Worm (Caenorhabditis elegans) whole organism, L1 larva: ENCODE measurements around the gene C17C3.9.

ENCODE experiments used
- C16A3.4 ChIP-seq: fragments of 150-350 bp; optimal IDR thresholded peaks from 2 replicates; lab custom pipeline; 2014; ENCODE audit warnings: missing biosample characterization, missing genetic modification characterization
- F16B12.6 ChIP-seq: fragments of 150-350 bp; optimal IDR thresholded peaks from 2 replicates; lab custom pipeline; 2014; ENCODE audit warnings: missing biosample characterization, missing genetic modification characterization
- Y116A8C.19 ChIP-seq: sonication (generic microtip); optimal IDR thresholded peaks from 2 replicates; lab custom pipeline; 2016; ENCODE audit warnings: missing compliant biosample characterization, missing genetic modification characterization, borderline replicate concordance
- alr-1 ChIP-seq: fragments of 200-800 bp; sonication (Bioruptor generic); optimal IDR thresholded peaks from 2 replicates; lab custom pipeline; 2018; ENCODE audit warnings: borderline replicate concordance, mild to moderate bottlenecking, missing genetic modification characterization, missing compliant biosample characterization
- blmp-1 ChIP-seq: fragments of 150-350 bp; optimal IDR thresholded peaks from 2 replicates; lab custom pipeline; 2014; ENCODE audit warnings: missing biosample characterization, missing genetic modification characterization
- ceh-82 ChIP-seq, 3 experiments: fragments of 150-350 bp in 1 of 3; sonication (generic microtip) in 2 of 3; optimal IDR thresholded peaks; 2 replicates each; lab custom pipeline; 2014 to 2017; ENCODE audit warnings: missing biosample characterization in 3 of 3, missing genetic modification characterization in 3 of 3
- dpl-1 ChIP-seq, 3 experiments: fragments of 150-350 bp in 2 of 3; sonication (generic microtip) in 1 of 3; optimal IDR thresholded peaks; 2 replicates each; lab custom pipeline; 2014 to 2017; ENCODE audit warnings: missing biosample characterization in 3 of 3, missing genetic modification characterization in 3 of 3, missing genetic modification reagents in 3 of 3
- efl-1 ChIP-seq, 4 experiments: fragments of 150-350 bp; optimal IDR thresholded peaks in 3 of 4; peaks in 1 of 4; 1 replicate in 1 of 4; 2 replicates in 3 of 4; lab custom pipeline; 2014; ENCODE audit warnings: missing biosample characterization in 2 of 4, missing genetic modification characterization in 2 of 4, missing genetic modification reagents in 2 of 4
- efl-3 ChIP-seq: fragments of 200-800 bp; sonication (Bioruptor generic); optimal IDR thresholded peaks from 2 replicates; lab custom pipeline; 2018; ENCODE audit warnings: mild to moderate bottlenecking, missing genetic modification characterization, missing compliant biosample characterization
- elt-2 ChIP-seq: sonication (generic microtip); optimal IDR thresholded peaks from 2 replicates; lab custom pipeline; 2016; ENCODE audit warnings: missing genetic modification characterization, mild to moderate bottlenecking, inconsistent platforms, missing compliant biosample characterization, missing genetic modification reagents
- elt-3 ChIP-seq, 6 experiments: fragments of 150-350 bp in 1 of 6; sonication (generic microtip); optimal IDR thresholded peaks; 2 replicates each; lab custom pipeline; 2017 to 2018; ENCODE audit warnings: missing biosample characterization in 6 of 6, missing genetic modification characterization in 6 of 6, inconsistent platforms in 1 of 6
- grh-1 ChIP-seq: fragments of 200-800 bp; sonication (Bioruptor generic); IDR thresholded peaks from 2 replicates; pipeline ENCODE4 v1.3.6; 2022; ENCODE audit warnings: missing genetic modification reagents, missing genetic modification characterization, missing compliant biosample characterization
- hlh-4 ChIP-seq: sonication (generic microtip); optimal IDR thresholded peaks from 2 replicates; lab custom pipeline; 2016; ENCODE audit warnings: mild to moderate bottlenecking, missing genetic modification characterization, missing compliant biosample characterization
- hpl-2 ChIP-seq: fragments of 150-350 bp; optimal IDR thresholded peaks from 2 replicates; lab custom pipeline; 2014; ENCODE audit warnings: missing biosample characterization, missing genetic modification reagents, missing genetic modification characterization
- isw-1 ChIP-seq: fragments of 200-800 bp; sonication (Bioruptor generic); IDR thresholded peaks from 2 replicates; pipeline ENCODE4 v1.3.6; 2022; ENCODE audit warnings: missing genetic modification characterization, missing compliant biosample characterization
- jun-1 ChIP-seq: fragments of 150-350 bp; optimal IDR thresholded peaks from 2 replicates; lab custom pipeline; 2014; ENCODE audit warnings: missing biosample characterization, missing genetic modification reagents, missing genetic modification characterization
- lin-13 ChIP-seq: fragments of 150-350 bp; optimal IDR thresholded peaks from 2 replicates; lab custom pipeline; 2014; ENCODE audit warnings: missing biosample characterization, missing genetic modification reagents, missing genetic modification characterization
- lin-14 ChIP-seq: fragments of 200-800 bp; sonication (Bioruptor generic); optimal IDR thresholded peaks from 2 replicates; lab custom pipeline; 2018; ENCODE audit warnings: mild to moderate bottlenecking, missing genetic modification characterization, moderate library complexity, missing compliant biosample characterization
- lin-35 ChIP-seq, 2 experiments: fragments of 150-350 bp; optimal IDR thresholded peaks; 2 replicates each; lab custom pipeline; 2014; ENCODE audit warnings: missing biosample characterization in 2 of 2, missing genetic modification characterization in 2 of 2, missing genetic modification reagents in 2 of 2
- lin-39 ChIP-seq: fragments of 150-350 bp; optimal IDR thresholded peaks from 2 replicates; lab custom pipeline; 2014; ENCODE audit warnings: missing biosample characterization, missing genetic modification reagents, missing genetic modification characterization
- lsy-2 ChIP-seq, 2 experiments: fragments of 150-350 bp; optimal IDR thresholded peaks; 2 replicates each; lab custom pipeline; 2014; ENCODE audit warnings: missing biosample characterization in 2 of 2, missing genetic modification characterization in 2 of 2
- mdl-1 ChIP-seq, 2 experiments: fragments of 150-350 bp; optimal IDR thresholded peaks; 2 replicates each; lab custom pipeline; 2014 to 2017; ENCODE audit warnings: missing biosample characterization in 2 of 2, missing genetic modification characterization in 2 of 2, inconsistent platforms in 1 of 2
- mef-2 ChIP-seq: fragments of 150-350 bp; optimal IDR thresholded peaks from 2 replicates; lab custom pipeline; 2014; ENCODE audit warnings: missing biosample characterization, missing genetic modification characterization
- mep-1 ChIP-seq: fragments of 150-350 bp; optimal IDR thresholded peaks from 2 replicates; lab custom pipeline; 2014; ENCODE audit warnings: missing biosample characterization, missing genetic modification characterization
- nhr-19 ChIP-seq: fragments of 200-800 bp; sonication (Bioruptor generic); conservative IDR thresholded peaks from 2 replicates; pipeline ENCODE4 v1.3.6; 2022; ENCODE audit warnings: missing genetic modification characterization, missing compliant biosample characterization
- nhr-20 ChIP-seq: sonication (generic microtip); optimal IDR thresholded peaks from 2 replicates; lab custom pipeline; 2016; ENCODE audit warnings: mild to moderate bottlenecking, missing genetic modification characterization, missing compliant biosample characterization
- nhr-237 ChIP-seq: fragments of 150-350 bp; optimal IDR thresholded peaks from 2 replicates; lab custom pipeline; 2014; ENCODE audit warnings: missing biosample characterization, missing genetic modification characterization
- nhr-47 ChIP-seq: sonication (generic microtip); optimal IDR thresholded peaks from 2 replicates; lab custom pipeline; 2016; ENCODE audit warnings: mild to moderate bottlenecking, missing genetic modification characterization, moderate library complexity, missing compliant biosample characterization
- nhr-71 ChIP-seq: sonication (generic microtip); optimal IDR thresholded peaks from 2 replicates; lab custom pipeline; 2016; ENCODE audit warnings: mild to moderate bottlenecking, missing genetic modification characterization, moderate library complexity, missing compliant biosample characterization
- nhr-84 ChIP-seq: sonication (generic microtip); optimal IDR thresholded peaks from 2 replicates; lab custom pipeline; 2017; ENCODE audit warnings: missing biosample characterization, missing genetic modification characterization
- nhr-85 ChIP-seq: sonication (generic microtip); peaks from one replicate; lab custom pipeline; 2016; ENCODE audit warnings: missing genetic modification characterization, inconsistent platforms, missing compliant biosample characterization
- nhr-90 ChIP-seq: sonication (generic microtip); optimal IDR thresholded peaks from 2 replicates; lab custom pipeline; 2016; ENCODE audit warnings: mild to moderate bottlenecking, missing genetic modification characterization, missing compliant biosample characterization; ENCODE audit not compliant: poor library complexity
- skn-1 ChIP-seq: fragments of 150-350 bp; optimal IDR thresholded peaks from 2 replicates; lab custom pipeline; 2014; ENCODE audit warnings: missing biosample characterization, missing genetic modification characterization
- snpc-4 ChIP-seq: fragments of 150-350 bp; optimal IDR thresholded peaks from 2 replicates; lab custom pipeline; 2014; ENCODE audit warnings: missing biosample characterization, missing genetic modification characterization
- snu-23 ChIP-seq: sonication (generic microtip); optimal IDR thresholded peaks from 2 replicates; lab custom pipeline; 2016; ENCODE audit warnings: missing genetic modification characterization, missing compliant biosample characterization
- sup-37 ChIP-seq: fragments of 200-800 bp; sonication (Bioruptor generic); optimal IDR thresholded peaks from 2 replicates; lab custom pipeline; 2018; ENCODE audit warnings: mild to moderate bottlenecking, missing genetic modification characterization, missing compliant biosample characterization
- swsn-7 ChIP-seq: sonication (generic microtip); optimal IDR thresholded peaks from 2 replicates; lab custom pipeline; 2016; ENCODE audit warnings: missing genetic modification characterization, missing compliant biosample characterization
- tbx-2 ChIP-seq: sonication (generic microtip); optimal IDR thresholded peaks from 2 replicates; lab custom pipeline; 2016; ENCODE audit warnings: missing genetic modification characterization, missing compliant biosample characterization
- tlp-1 ChIP-seq: fragments of 150-350 bp; optimal IDR thresholded peaks from 2 replicates; lab custom pipeline; 2014; ENCODE audit warnings: missing biosample characterization, missing genetic modification characterization
- unc-130 ChIP-seq: fragments of 150-350 bp; optimal IDR thresholded peaks from 2 replicates; lab custom pipeline; 2017; ENCODE audit warnings: missing biosample characterization, missing genetic modification characterization, inconsistent platforms
- unc-30 ChIP-seq: sonication (generic microtip); optimal IDR thresholded peaks from 2 replicates; lab custom pipeline; 2017; ENCODE audit warnings: missing biosample characterization, missing genetic modification characterization
- unc-62 ChIP-seq: fragments of 150-350 bp; optimal IDR thresholded peaks from 2 replicates; lab custom pipeline; 2014; ENCODE audit warnings: missing biosample characterization, missing genetic modification reagents, missing genetic modification characterization
- unc-98 ChIP-seq: fragments of 200-800 bp; sonication (Bioruptor generic); IDR thresholded peaks from 2 replicates; pipeline ENCODE4 v1.3.6; 2022; ENCODE audit warnings: missing genetic modification characterization, missing compliant biosample characterization
- vab-15 ChIP-seq: sonication (generic microtip); optimal IDR thresholded peaks from 2 replicates; lab custom pipeline; 2017; ENCODE audit warnings: missing genotype, mild to moderate bottlenecking, missing genetic modification characterization, missing compliant biosample characterization
- ztf-4 ChIP-seq: fragments of 150-350 bp; optimal IDR thresholded peaks from 2 replicates; lab custom pipeline; 2014; ENCODE audit warnings: missing biosample characterization, missing genetic modification characterization

Gene C17C3.9

ce11 chrII:5577060-5577459 is 45.0 kb upstream of the C17C3.9 start (continued):
- TF ChIP-seq lin-13 (peak; percentile 2), nhr-20 (tag; lab: Kevin White, UChicago) (peak; percentile 34), unc-30 (no peak), hlh-4 (tag; lab: Kevin White, UChicago) (no peak), isw-1 (GFP tag; lab: Robert Waterston, UW) (no peak), mdl-1 (tag; optimal IDR thresholded peaks at IDR 0.05; lab: Kevin White, UChicago) (peak in 1 of 2 experiments; percentile 30), C16A3.4 (tag; lab: Kevin White, UChicago) (peak; percentile 54), lin-35 (GFP tag; optimal IDR thresholded peaks at IDR 0.05; lab: Kevin White, UChicago) (peak in 1 of 2 experiments; percentile 59), lsy-2 (tag; optimal IDR thresholded peaks at IDR 0.05; lab: Kevin White, UChicago) (peak in 1 of 2 experiments; percentile 60), lin-14 (GFP tag; lab: Kevin White, UChicago) (peak; percentile 30), alr-1 (tag; lab: Kevin White, UChicago) (no peak), unc-62 (no peak), jun-1 (no peak), unc-130 (tag; lab: Kevin White, UChicago) (no peak), hpl-2 (GFP tag; lab: Kevin White, UChicago) (no peak), swsn-7 (tag; lab: Kevin White, UChicago) (peak; percentile 34), skn-1 (tag; lab: Kevin White, UChicago) (peak; percentile 40), nhr-237 (tag; lab: Kevin White, UChicago) (no peak), mef-2 (tag; lab: Kevin White, UChicago) (no peak), blmp-1 (peak; percentile 20), nhr-71 (peak; percentile 52), snu-23 (GFP tag; lab: Kevin White, UChicago) (peak; percentile 55), mep-1 (no peak)

ce11 chrII:5574925-5575324 is 42.8 kb upstream of the C17C3.9 start:
- TF ChIP-seq F16B12.6 (tag; lab: Kevin White, UChicago) (no peak), snpc-4 (tag; lab: Kevin White, UChicago) (no peak), nhr-71 (peak; percentile 16), sup-37 (GFP tag; lab: Kevin White, UChicago) (no peak), tlp-1 (tag; lab: Kevin White, UChicago) (no peak), nhr-20 (tag; lab: Kevin White, UChicago) (peak; percentile 3), elt-2 (tag; lab: Kevin White, UChicago) (peak; percentile 11)

ce11 chrII:5572082-5572746 is 40.1 kb upstream of the C17C3.9 start:
- TF ChIP-seq nhr-20 (tag; lab: Kevin White, UChicago) (peak; percentile 82), tlp-1 (tag; lab: Kevin White, UChicago) (no peak), nhr-47 (peak; percentile 45), snu-23 (GFP tag; lab: Kevin White, UChicago) (peak; percentile 81), mep-1 (no peak), elt-2 (tag; lab: Kevin White, UChicago) (peak; percentile 57), grh-1 (GFP tag; lab: Robert Waterston, UW) (peak; percentile 34; the same call in 1 of the 2 replicates), nhr-71 (peak; percentile 88), nhr-90 (tag; lab: Kevin White, UChicago) (peak; percentile 63), skn-1 (tag; lab: Kevin White, UChicago) (peak; percentile 82), lin-35 (GFP tag; optimal IDR thresholded peaks at IDR 0.05; lab: Kevin White, UChicago) (peak in 1 of 2 experiments; percentile 60), efl-3 (no peak), lsy-2 (tag; optimal IDR thresholded peaks at IDR 0.05; lab: Kevin White, UChicago) (peak in 1 of 2 experiments; percentile 40), lin-39 (no peak), blmp-1 (peak; percentile 13), lin-14 (GFP tag; lab: Kevin White, UChicago) (peak; percentile 70), dpl-1 (GFP tag; optimal IDR thresholded peaks at IDR 0.05; lab: Kevin White, UChicago) (no peak), unc-98 (GFP tag; lab: Robert Waterston, UW) (no peak), tbx-2 (tag; lab: Kevin White, UChicago) (peak; percentile 53), elt-3 (tag; optimal IDR thresholded peaks at IDR 0.05; lab: Kevin White, UChicago) (peak in 2 of 6 experiments; percentile 25 to 78), nhr-85 (tag; lab: Kevin White, UChicago) (peak; percentile 93), lin-13 (peak; percentile 30), ceh-82 (tag; optimal IDR thresholded peaks at IDR 0.05; lab: Kevin White, UChicago) (no peak), nhr-84 (no peak), swsn-7 (tag; lab: Kevin White, UChicago) (peak; percentile 10), ztf-4 (tag; lab: Kevin White, UChicago) (peak; percentile 58), vab-15 (tag; lab: Kevin White, UChicago) (no peak), Y116A8C.19 (no peak), nhr-19 (GFP tag; lab: Robert Waterston, UW) (peak; percentile 43), efl-1 (optimal IDR thresholded peaks at IDR 0.05; lab: Kevin White, UChicago) (no peak), efl-1 (GFP tag; optimal IDR thresholded peaks at IDR 0.05 in 1 of 2; lab: Kevin White, UChicago) (peak in 1 of 2 experiments; percentile 85)
